Worm (Caenorhabditis elegans) whole organism, L4/young adult: ENCODE measurements around the gene nnt-1.

Source experiments
- W03F9.2 ChIP-seq: fragments of 150-350 bp; optimal IDR thresholded peaks from 2 replicates; lab custom pipeline; 2014; ENCODE audit warnings: missing biosample characterization, missing genetic modification characterization
- dao-5 ChIP-seq: sonication (generic microtip); optimal IDR thresholded peaks from 2 replicates; lab custom pipeline; 2016; ENCODE audit warnings: missing genotype, missing genetic modification characterization, moderate library complexity, missing compliant biosample characterization
- him-1 ChIP-seq: sonication (generic microtip); optimal IDR thresholded peaks from 2 replicates; lab custom pipeline; 2016; ENCODE audit warnings: missing genotype, missing genetic modification reagents, missing genetic modification characterization, missing compliant biosample characterization

ce11 chrX:6075209-6075608 is 46.9 kb upstream of the nnt-1 start, which contains the start of gene lgc-58:
- TF ChIP-seq W03F9.2, result no peak
- no peak for TF ChIP-seq him-1 (tag; lab: Kevin White, UChicago)
- TF ChIP-seq dao-5, result no peak
